Worm (Caenorhabditis elegans): ENCODE measurements around the gene spp-30.

ce11 chrX:11638987-11639386 is 10.5 kb upstream of the spp-30 start:
- TF ChIP-seq ces-1 (GFP tag; optimal IDR thresholded peaks at IDR 0.05) (peak; percentile 98), lin-13 (tag; optimal IDR thresholded peaks at IDR 0.05) (no peak), bed-3 (GFP tag; optimal IDR thresholded peaks at IDR 0.05) (no peak), nhr-28 (tag; optimal IDR thresholded peaks at IDR 0.05) (no peak)

Measured in whole organism, mixed stage, embryonic.